Worm (Caenorhabditis elegans) whole organism, L1 larva: ENCODE measurements around the gene srx-64.

Source experiments
- aha-1 ChIP-seq: fragments of 150-350 bp; optimal IDR thresholded peaks from 2 replicates; lab custom pipeline; 2014; ENCODE audit warnings: missing biosample characterization, missing genetic modification characterization
- blmp-1 ChIP-seq: fragments of 150-350 bp; optimal IDR thresholded peaks from 2 replicates; lab custom pipeline; 2014; ENCODE audit warnings: missing biosample characterization, missing genetic modification characterization
- lin-15B ChIP-seq: fragments of 150-350 bp; sonication (generic microtip); optimal IDR thresholded peaks from 3 replicates; lab custom pipeline; 2014; ENCODE audit warnings: missing biosample characterization, missing genetic modification characterization
- nhr-11 ChIP-seq: fragments of 150-350 bp; optimal IDR thresholded peaks from 2 replicates; lab custom pipeline; 2014; ENCODE audit warnings: missing biosample characterization, missing genetic modification characterization

- TF ChIP-seq aha-1 (no peak), blmp-1 (no peak), nhr-11 (no peak), lin-15B (tag; lab: Kevin White, UChicago) (no peak)
These were observed 15.9 kb downstream of the srx-64 start, which contains the start of gene cyp-35B3 for ce11 chrV:3945053-3945452.
